Worm (Caenorhabditis elegans) whole organism, early embryonic: ENCODE measurements around the gene sea-2.

Experiments
- B0310.2 ChIP-seq: sonication (generic microtip); optimal IDR thresholded peaks from 2 replicates; lab custom pipeline; 2016; ENCODE audit warnings: mild to moderate bottlenecking, missing genetic modification characterization, missing compliant biosample characterization
- F13C5.2 ChIP-seq: sonication (generic microtip); optimal IDR thresholded peaks from 2 replicates; lab custom pipeline; 2017; ENCODE audit warnings: mild to moderate bottlenecking, missing genetic modification characterization, inconsistent platforms, missing compliant biosample characterization
- aly-1 ChIP-seq: sonication (generic microtip); optimal IDR thresholded peaks from 2 replicates; lab custom pipeline; 2016; ENCODE audit warnings: missing genetic modification characterization, missing compliant biosample characterization
- ama-1 ChIP-seq: fragments of 150-350 bp; optimal IDR thresholded peaks from 2 replicates; lab custom pipeline; 2014
- ceh-13 ChIP-seq: fragments of 200-800 bp; sonication (Bioruptor generic); optimal IDR thresholded peaks from 2 replicates; lab custom pipeline; 2018; ENCODE audit warnings: mild to moderate bottlenecking, missing genetic modification characterization, missing compliant biosample characterization
- ceh-36 ChIP-seq: sonication (generic microtip); optimal IDR thresholded peaks from 2 replicates; lab custom pipeline; 2016; ENCODE audit warnings: missing genetic modification characterization, inconsistent platforms, missing compliant biosample characterization
- ets-7 ChIP-seq: sonication (generic microtip); optimal IDR thresholded peaks from 2 replicates; lab custom pipeline; 2016; ENCODE audit warnings: missing genotype, missing genetic modification characterization, missing compliant biosample characterization
- flt-1 ChIP-seq: fragments of 200-800 bp; sonication (Bioruptor generic); IDR thresholded peaks from 2 replicates; pipeline ENCODE4 v1.3.6; 2022; ENCODE audit warnings: missing genetic modification characterization, missing compliant biosample characterization
- hmbx-1 ChIP-seq: sonication (generic microtip); optimal IDR thresholded peaks from 2 replicates; lab custom pipeline; 2016; ENCODE audit warnings: mild to moderate bottlenecking, missing genetic modification characterization, missing compliant biosample characterization
- hmg-4 ChIP-seq: fragments of 200-800 bp; sonication (Bioruptor generic); optimal IDR thresholded peaks from 2 replicates; lab custom pipeline; 2018; ENCODE audit warnings: mild to moderate bottlenecking, missing genetic modification characterization, missing compliant biosample characterization
- hnd-1 ChIP-seq: sonication (generic microtip); optimal IDR thresholded peaks from 2 replicates; lab custom pipeline; 2016; ENCODE audit warnings: missing genetic modification characterization, missing compliant biosample characterization
- pes-1 ChIP-seq: fragments of 200-800 bp; sonication (Bioruptor generic); IDR thresholded peaks from 2 replicates; pipeline ENCODE4 v1.3.6; 2022; ENCODE audit warnings: missing genetic modification reagents, missing genetic modification characterization, missing compliant biosample characterization
- scrt-1 ChIP-seq: fragments of 200-800 bp; sonication (Bioruptor generic); IDR thresholded peaks from 2 replicates; pipeline ENCODE4 v1.3.6; 2022; ENCODE audit warnings: missing genetic modification characterization, missing compliant biosample characterization
- sea-1 ChIP-seq: fragments of 200-800 bp; sonication (Bioruptor generic); conservative IDR thresholded peaks from 2 replicates; pipeline ENCODE4 v1.3.6; 2022; ENCODE audit warnings: missing genetic modification characterization, missing compliant biosample characterization
- tbx-11 ChIP-seq: fragments of 200-800 bp; sonication (Bioruptor generic); IDR thresholded peaks from 2 replicates; pipeline ENCODE4 v1.3.6; 2022; ENCODE audit warnings: missing genetic modification characterization, missing compliant biosample characterization
- tbx-37 ChIP-seq: fragments of 200-800 bp; sonication (Bioruptor generic); conservative IDR thresholded peaks from 2 replicates; pipeline ENCODE4 v1.3.6; 2022; ENCODE audit warnings: missing genetic modification reagents, missing genetic modification characterization, missing compliant biosample characterization
- tra-4 ChIP-seq: sonication (generic microtip); optimal IDR thresholded peaks from 2 replicates; lab custom pipeline; 2017; ENCODE audit warnings: missing genetic modification characterization, missing compliant biosample characterization

Gene sea-2

ce11 chrII:3950077-3950476 is at the start of gene sea-2:
sea-2 (plus strand) TSS chrII:3950377.
- TF ChIP-seq pes-1 (GFP tag; lab: Robert Waterston, UW) = no peak
- no peak for TF ChIP-seq ceh-36 (tag; lab: Kevin White, UChicago)
- no peak for TF ChIP-seq ets-7
- no peak for TF ChIP-seq scrt-1 (GFP tag; lab: Robert Waterston, UW)
- TF ChIP-seq hnd-1 = no peak
- TF ChIP-seq B0310.2 (tag; lab: Kevin White, UChicago) = no peak

- TF ChIP-seq scrt-1 (GFP tag; lab: Robert Waterston, UW) = no peak
- no peak for TF ChIP-seq ceh-36 (tag; lab: Kevin White, UChicago)
- no peak for TF ChIP-seq B0310.2 (tag; lab: Kevin White, UChicago)
- no peak for TF ChIP-seq tra-4
- TF ChIP-seq tbx-11 (GFP tag; lab: Robert Waterston, UW) = no peak
- no peak for TF ChIP-seq ama-1 (lab: Kevin White, UChicago)
- no peak for TF ChIP-seq flt-1 (GFP tag; lab: Robert Waterston, UW)
- TF ChIP-seq aly-1 (tag; lab: Kevin White, UChicago) = no peak
- no peak for TF ChIP-seq F13C5.2 (tag; lab: Kevin White, UChicago)
- TF ChIP-seq pes-1 (GFP tag; lab: Robert Waterston, UW) = no peak
- TF ChIP-seq hmg-4 = no peak
Observed at ce11 chrII:3901108-3901507, 49.1 kb upstream of the sea-2 start, which contains the start of gene F53C3.4. F53C3.4 (plus strand) TSS chrII:3901408.

ce11 chrII:3902798-3903197 is 47.4 kb upstream of the sea-2 start, which contains the start of gene F53C3.3:
F53C3.3 (plus strand) TSS chrII:3902856.
- TF ChIP-seq tbx-11 (GFP tag; lab: Robert Waterston, UW) = no peak
- no peak for TF ChIP-seq aly-1 (tag; lab: Kevin White, UChicago)
- TF ChIP-seq flt-1 (GFP tag; lab: Robert Waterston, UW) = no peak
- TF ChIP-seq ama-1 (lab: Kevin White, UChicago) = no peak
- no peak for TF ChIP-seq tra-4
- no peak for TF ChIP-seq ets-7
- TF ChIP-seq pes-1 (GFP tag; lab: Robert Waterston, UW) = no peak
- no peak for TF ChIP-seq ceh-36 (tag; lab: Kevin White, UChicago)
- TF ChIP-seq hnd-1 = no peak
- no peak for TF ChIP-seq hmg-4
- TF ChIP-seq B0310.2 (tag; lab: Kevin White, UChicago) = no peak
- no peak for TF ChIP-seq hmbx-1 (tag; lab: Kevin White, UChicago)
- TF ChIP-seq sea-1 (GFP tag; lab: Robert Waterston, UW) = no peak

ce11 chrII:3906615-3907190 is 43.5 kb upstream of the sea-2 start, which contains the start of the genes F53C3.11 and fbxb-103:
F53C3.11 (minus strand) TSS chrII:3906715.
fbxb-103 (plus strand) TSS chrII:3907140.
- TF ChIP-seq hmbx-1 (tag; lab: Kevin White, UChicago) = no peak

- no peak for TF ChIP-seq sea-1 (GFP tag; lab: Robert Waterston, UW)
- TF ChIP-seq aly-1 (tag; lab: Kevin White, UChicago) = no peak
- no peak for TF ChIP-seq ama-1 (lab: Kevin White, UChicago)
- TF ChIP-seq hmg-4 = no peak
- no peak for TF ChIP-seq B0310.2 (tag; lab: Kevin White, UChicago)
- TF ChIP-seq hmbx-1 (tag; lab: Kevin White, UChicago) = no peak
- no peak for TF ChIP-seq pes-1 (GFP tag; lab: Robert Waterston, UW)
- TF ChIP-seq hnd-1 = no peak
- TF ChIP-seq tbx-37 = no peak
- no peak for TF ChIP-seq ceh-36 (tag; lab: Kevin White, UChicago)
- TF ChIP-seq flt-1 (GFP tag; lab: Robert Waterston, UW) = no peak
- TF ChIP-seq scrt-1 (GFP tag; lab: Robert Waterston, UW) = no peak
- TF ChIP-seq F13C5.2 (tag; lab: Kevin White, UChicago) = no peak
- no peak for TF ChIP-seq ets-7
Observed at ce11 chrII:3908135-3908534, 42.0 kb upstream of the sea-2 start.

- TF ChIP-seq ceh-13 (GFP tag; lab: Kevin White, UChicago) (no peak), hmg-4 (no peak), B0310.2 (tag; lab: Kevin White, UChicago) (no peak), tra-4 (no peak), sea-1 (GFP tag; lab: Robert Waterston, UW) (no peak), tbx-11 (GFP tag; lab: Robert Waterston, UW) (no peak), scrt-1 (GFP tag; lab: Robert Waterston, UW) (no peak), ceh-36 (tag; lab: Kevin White, UChicago) (no peak), ama-1 (lab: Kevin White, UChicago) (no peak), hnd-1 (no peak)
Observed at ce11 chrII:3909301-3909700, 40.9 kb upstream of the sea-2 start.

ce11 chrII:3910737-3911136 is 39.4 kb upstream of the sea-2 start, which contains the start of gene bcmo-2:
bcmo-2 (minus strand) TSS chrII:3910837.
- TF ChIP-seq ceh-13 (GFP tag; lab: Kevin White, UChicago) (no peak), hmg-4 (no peak), hmbx-1 (tag; lab: Kevin White, UChicago) (no peak), tbx-37 (no peak), pes-1 (GFP tag; lab: Robert Waterston, UW) (no peak), sea-1 (GFP tag; lab: Robert Waterston, UW) (no peak), ama-1 (lab: Kevin White, UChicago) (no peak), scrt-1 (GFP tag; lab: Robert Waterston, UW) (no peak), aly-1 (tag; lab: Kevin White, UChicago) (no peak), ceh-36 (tag; lab: Kevin White, UChicago) (no peak), tbx-11 (GFP tag; lab: Robert Waterston, UW) (no peak), hnd-1 (no peak), ets-7 (no peak)

- no peak for TF ChIP-seq ets-7
- TF ChIP-seq tra-4 = no peak
- no peak for TF ChIP-seq tbx-11 (GFP tag; lab: Robert Waterston, UW)
- no peak for TF ChIP-seq ceh-36 (tag; lab: Kevin White, UChicago)
- no peak for TF ChIP-seq tbx-37
- no peak for TF ChIP-seq hmg-4
- no peak for TF ChIP-seq flt-1 (GFP tag; lab: Robert Waterston, UW)
- TF ChIP-seq aly-1 (tag; lab: Kevin White, UChicago) = no peak
- no peak for TF ChIP-seq sea-1 (GFP tag; lab: Robert Waterston, UW)
- no peak for TF ChIP-seq pes-1 (GFP tag; lab: Robert Waterston, UW)
- no peak for TF ChIP-seq hnd-1
- TF ChIP-seq hmbx-1 (tag; lab: Kevin White, UChicago) = no peak
- TF ChIP-seq scrt-1 (GFP tag; lab: Robert Waterston, UW) = no peak
- TF ChIP-seq ceh-13 (GFP tag; lab: Kevin White, UChicago) = no peak
Observed at ce11 chrII:3911284-3911683, 38.9 kb upstream of the sea-2 start.
